Worm (Caenorhabditis elegans) whole organism, mixed stage, embryonic: Measurements from ENCODE around the gene gcy-23.

Experiments used
- drap-1 ChIP-seq: fragments of 200-800 bp; sonication (Bioruptor generic); optimal IDR thresholded peaks from 3 replicates; lab custom pipeline; 2018; ENCODE audit warnings: mild to moderate bottlenecking, missing genetic modification characterization, missing compliant biosample characterization
- elt-3 ChIP-seq: fragments of 150-350 bp; optimal IDR thresholded peaks from 2 replicates; lab custom pipeline; 2014; ENCODE audit warnings: missing biosample characterization, missing genetic modification characterization
- ham-2 ChIP-seq: fragments of 200-800 bp; sonication (Bioruptor generic); optimal IDR thresholded peaks from 2 replicates; lab custom pipeline; 2018; ENCODE audit warnings: mild to moderate bottlenecking, missing genetic modification characterization, missing compliant biosample characterization
- lin-13 ChIP-seq: fragments of 150-350 bp; optimal IDR thresholded peaks from 2 replicates; lab custom pipeline; 2014; ENCODE audit warnings: missing biosample characterization, missing genetic modification characterization
- mab-5 ChIP-seq: fragments of 150-350 bp; optimal IDR thresholded peaks from 2 replicates; lab custom pipeline; 2014; ENCODE audit warnings: missing biosample characterization, missing genetic modification characterization
- nhr-12 ChIP-seq: fragments of 150-350 bp; optimal IDR thresholded peaks from 2 replicates; lab custom pipeline; 2014; ENCODE audit warnings: missing biosample characterization, missing genetic modification characterization
- nhr-237 ChIP-seq: fragments of 150-350 bp; optimal IDR thresholded peaks from 2 replicates; lab custom pipeline; 2014; ENCODE audit warnings: missing biosample characterization, missing genetic modification characterization
- unc-39 ChIP-seq: fragments of 150-350 bp; optimal IDR thresholded peaks from 2 replicates; lab custom pipeline; 2014; ENCODE audit warnings: missing biosample characterization, missing genetic modification characterization
- unc-62 ChIP-seq: fragments of 150-350 bp; optimal IDR thresholded peaks from 2 replicates; lab custom pipeline; 2014; ENCODE audit warnings: missing biosample characterization, missing genetic modification reagents, missing genetic modification characterization
- zip-8 ChIP-seq: fragments of 150-350 bp; optimal IDR thresholded peaks from 2 replicates; lab custom pipeline; 2014; ENCODE audit warnings: missing biosample characterization, missing genetic modification characterization
- ztf-11 ChIP-seq: fragments of 150-350 bp; optimal IDR thresholded peaks from 2 replicates; lab custom pipeline; 2014; ENCODE audit warnings: missing biosample characterization, missing genetic modification characterization

- TF ChIP-seq lin-13 (tag; lab: Kevin White, UChicago) (no peak), mab-5 (tag; lab: Kevin White, UChicago) (no peak), zip-8 (tag; lab: Kevin White, UChicago) (no peak), nhr-237 (tag; lab: Kevin White, UChicago) (no peak), elt-3 (no peak), ham-2 (GFP tag; lab: Kevin White, UChicago) (no peak), drap-1 (no peak), nhr-12 (tag; lab: Kevin White, UChicago) (no peak), unc-39 (no peak), unc-62 (GFP tag; lab: Kevin White, UChicago) (no peak), ztf-11 (tag; lab: Kevin White, UChicago) (no peak)
These were observed 2.9 kb upstream of the gcy-23 start, which contains the start of gene W08E12.8 for ce11 chrIV:3291977-3292561.
